Worm (Caenorhabditis elegans) whole organism, L2 larva: Measurements from ENCODE around the gene aco-1.

Experiments used
- C34F6.9 ChIP-seq: fragments of 150-350 bp; optimal IDR thresholded peaks from 2 replicates; lab custom pipeline; 2014; ENCODE audit warnings: missing biosample characterization, missing genetic modification characterization
- F13H6.1 ChIP-seq: sonication (generic microtip); optimal IDR thresholded peaks from 2 replicates; lab custom pipeline; 2016; ENCODE audit warnings: missing genetic modification characterization, missing compliant biosample characterization
- R02D3.7 ChIP-seq: fragments of 150-350 bp; optimal IDR thresholded peaks from 2 replicates; lab custom pipeline; 2014; ENCODE audit warnings: missing biosample characterization, missing genetic modification characterization
- Y55F3AM.14 ChIP-seq: fragments of 200-800 bp; sonication (Bioruptor generic); optimal IDR thresholded peaks from 2 replicates; lab custom pipeline; 2018; ENCODE audit warnings: mild to moderate bottlenecking, missing genetic modification characterization, missing compliant biosample characterization
- ZK546.5 ChIP-seq: sonication (generic microtip); optimal IDR thresholded peaks from 2 replicates; lab custom pipeline; 2017; ENCODE audit warnings: missing biosample characterization, missing genetic modification characterization
- ama-1 ChIP-seq: fragments of 150-350 bp; optimal IDR thresholded peaks from 2 replicates; lab custom pipeline; 2018; ENCODE audit warnings: inconsistent platforms
- blmp-1 ChIP-seq: sonication (generic microtip); optimal IDR thresholded peaks from 2 replicates; lab custom pipeline; 2017; ENCODE audit warnings: missing genetic modification characterization, mild to moderate bottlenecking, missing compliant biosample characterization, antibody characterized with exemption, moderate library complexity; ENCODE audit not compliant: insufficient read depth
- ceh-16 ChIP-seq: fragments of 150-350 bp; optimal IDR thresholded peaks from 2 replicates; lab custom pipeline; 2014; ENCODE audit warnings: missing biosample characterization, missing genetic modification characterization
- crh-2 ChIP-seq: sonication (generic microtip); optimal IDR thresholded peaks from 2 replicates; lab custom pipeline; 2017; ENCODE audit warnings: missing biosample characterization, missing genetic modification characterization
- dmd-4 ChIP-seq: sonication (generic microtip); optimal IDR thresholded peaks from 2 replicates; lab custom pipeline; 2017; ENCODE audit warnings: missing biosample characterization, missing genetic modification characterization
- egl-27 ChIP-seq: sonication (generic microtip); optimal IDR thresholded peaks from 3 replicates; lab custom pipeline; 2017; ENCODE audit warnings: missing biosample characterization, missing genetic modification reagents, missing genetic modification characterization
- elt-1 ChIP-seq: fragments of 150-350 bp; optimal IDR thresholded peaks from 2 replicates; lab custom pipeline; 2014; ENCODE audit warnings: missing biosample characterization, missing genetic modification characterization
- elt-3 ChIP-seq: sonication (generic microtip); optimal IDR thresholded peaks from 2 replicates; lab custom pipeline; 2017; ENCODE audit warnings: missing biosample characterization, missing genetic modification characterization
- fos-1 ChIP-seq: fragments of 150-350 bp; optimal IDR thresholded peaks from 2 replicates; lab custom pipeline; 2014; ENCODE audit warnings: missing biosample characterization, missing genetic modification characterization
- gmeb-1 ChIP-seq: fragments of 150-350 bp; optimal IDR thresholded peaks from 2 replicates; lab custom pipeline; 2014; ENCODE audit warnings: missing biosample characterization, missing genetic modification characterization
- lin-11 ChIP-seq: fragments of 150-350 bp; sonication (generic microtip); optimal IDR thresholded peaks from 2 replicates; lab custom pipeline; 2014; ENCODE audit warnings: missing biosample characterization, missing genetic modification characterization, inconsistent platforms, mixed read lengths
- lin-39 ChIP-seq: fragments of 150-350 bp; optimal IDR thresholded peaks from 2 replicates; lab custom pipeline; 2014; ENCODE audit warnings: missing biosample characterization, missing genetic modification reagents, missing genetic modification characterization
- lsy-2 ChIP-seq, 2 experiments: fragments of 150-350 bp in 1 of 2; sonication (generic microtip) in 1 of 2; optimal IDR thresholded peaks; 2 replicates each; lab custom pipeline; 2014 to 2017; ENCODE audit warnings: missing biosample characterization in 2 of 2, missing genetic modification characterization in 2 of 2
- nhr-10 ChIP-seq: sonication (generic microtip); optimal IDR thresholded peaks from 2 replicates; lab custom pipeline; 2017; ENCODE audit warnings: missing biosample characterization, missing genetic modification characterization
- nhr-11 ChIP-seq: fragments of 150-350 bp; optimal IDR thresholded peaks from 2 replicates; lab custom pipeline; 2014; ENCODE audit warnings: missing biosample characterization, missing genetic modification characterization
- nhr-12 ChIP-seq: fragments of 150-350 bp; optimal IDR thresholded peaks from 2 replicates; lab custom pipeline; 2014; ENCODE audit warnings: missing biosample characterization, missing genetic modification characterization
- nhr-129 ChIP-seq: fragments of 150-350 bp; optimal IDR thresholded peaks from 2 replicates; lab custom pipeline; 2014; ENCODE audit warnings: missing biosample characterization, missing genetic modification characterization
- nhr-21 ChIP-seq: fragments of 150-350 bp; optimal IDR thresholded peaks from 2 replicates; lab custom pipeline; 2014; ENCODE audit warnings: missing biosample characterization, missing genetic modification characterization
- nhr-23 ChIP-seq: fragments of 150-350 bp; optimal IDR thresholded peaks from 2 replicates; lab custom pipeline; 2014; ENCODE audit warnings: missing biosample characterization, missing genetic modification reagents, missing genetic modification characterization
- nhr-237 ChIP-seq: fragments of 150-350 bp; optimal IDR thresholded peaks from 2 replicates; lab custom pipeline; 2014; ENCODE audit warnings: missing biosample characterization, missing genetic modification characterization
- nhr-25 ChIP-seq: fragments of 150-350 bp; sonication (generic microtip); optimal IDR thresholded peaks from 3 replicates; lab custom pipeline; 2014; ENCODE audit warnings: missing biosample characterization, missing genetic modification characterization
- nhr-6 ChIP-seq: fragments of 150-350 bp; optimal IDR thresholded peaks from 2 replicates; lab custom pipeline; 2014; ENCODE audit warnings: missing biosample characterization, missing genetic modification characterization
- nhr-77 ChIP-seq: fragments of 150-350 bp; optimal IDR thresholded peaks from 2 replicates; lab custom pipeline; 2014; ENCODE audit warnings: missing biosample characterization, missing genetic modification characterization
- sem-4 ChIP-seq: fragments of 150-350 bp; optimal IDR thresholded peaks from 2 replicates; lab custom pipeline; 2014; ENCODE audit warnings: missing biosample characterization, missing genetic modification reagents, missing genetic modification characterization
- skn-1 ChIP-seq: sonication (generic microtip); optimal IDR thresholded peaks from 2 replicates; lab custom pipeline; 2017; ENCODE audit warnings: missing biosample characterization, missing genetic modification characterization
- sma-3 ChIP-seq: sonication (generic microtip); optimal IDR thresholded peaks from 2 replicates; lab custom pipeline; 2016; ENCODE audit warnings: missing genetic modification reagents, missing genetic modification characterization, missing compliant biosample characterization
- sma-9 ChIP-seq, 2 experiments: fragments of 150-350 bp in 1 of 2; sonication (generic microtip) in 1 of 2; optimal IDR thresholded peaks; 2 replicates each; lab custom pipeline; 2014 to 2016; ENCODE audit warnings: missing genetic modification characterization in 2 of 2, mild to moderate bottlenecking in 1 of 2, missing biosample characterization in 1 of 2, missing compliant biosample characterization in 1 of 2, missing genetic modification reagents in 1 of 2, moderate library complexity in 1 of 2
- unc-39 ChIP-seq: fragments of 150-350 bp; optimal IDR thresholded peaks from 2 replicates; lab custom pipeline; 2014; ENCODE audit warnings: missing biosample characterization, missing genetic modification characterization
- unc-55 ChIP-seq: fragments of 150-350 bp; sonication (generic microtip); optimal IDR thresholded peaks from 3 replicates; lab custom pipeline; 2014; ENCODE audit warnings: missing biosample characterization, missing genetic modification reagents, missing genetic modification characterization
- unc-62 ChIP-seq: fragments of 150-350 bp; optimal IDR thresholded peaks from 2 replicates; lab custom pipeline; 2014; ENCODE audit warnings: missing biosample characterization, missing genetic modification reagents, missing genetic modification characterization
- zag-1 ChIP-seq: fragments of 150-350 bp; optimal IDR thresholded peaks from 2 replicates; lab custom pipeline; 2014; ENCODE audit warnings: missing biosample characterization, missing genetic modification characterization

aco-1 gene

ce11 chrX:11339375-11339924 lies at the start of gene aco-1:
aco-1 (plus strand) TSS chrX:11339874.
- TF ChIP-seq blmp-1 (tag; lab: Kevin White, UChicago) = peak; percentile 9
- no peak for TF ChIP-seq nhr-237
- TF ChIP-seq crh-2 (tag; lab: Kevin White, UChicago) = peak; percentile 27
- peak; percentile 1 for TF ChIP-seq sem-4
- TF ChIP-seq C34F6.9 (tag; lab: Kevin White, UChicago) = peak; percentile 47
- peak; percentile 40 for TF ChIP-seq nhr-6 (tag; lab: Kevin White, UChicago)
- TF ChIP-seq nhr-12 (tag; lab: Kevin White, UChicago) = no peak
- peak; percentile 21 for TF ChIP-seq ceh-16 (tag; lab: Kevin White, UChicago)
- peak; percentile 9 for TF ChIP-seq gmeb-1
- TF ChIP-seq F13H6.1 = peak; percentile 13
- TF ChIP-seq nhr-129 = peak; percentile 75
- no peak for TF ChIP-seq nhr-21 (tag; lab: Kevin White, UChicago)
- TF ChIP-seq Y55F3AM.14 (GFP tag; lab: Kevin White, UChicago) = peak; percentile 11
- peak; percentile 24 for TF ChIP-seq fos-1 (tag; lab: Kevin White, UChicago)
- TF ChIP-seq sma-9 (GFP tag; optimal IDR thresholded peaks at IDR 0.05; lab: Kevin White, UChicago) = peak; percentile 18
- TF ChIP-seq sma-9 (tag; optimal IDR thresholded peaks at IDR 0.05; lab: Kevin White, UChicago) = no peak
- TF ChIP-seq unc-55 (GFP tag; lab: Kevin White, UChicago) = peak; percentile 29
- no peak for TF ChIP-seq nhr-25 (tag; lab: Kevin White, UChicago)

- TF ChIP-seq skn-1 (tag; lab: Kevin White, UChicago) = peak; percentile 16
- TF ChIP-seq unc-62 = no peak
- no peak for TF ChIP-seq C34F6.9 (tag; lab: Kevin White, UChicago)
- no peak for TF ChIP-seq lin-39 (tag; lab: Kevin White, UChicago)
- peak; percentile 87 for TF ChIP-seq fos-1 (tag; lab: Kevin White, UChicago)
- peak; percentile 19 for TF ChIP-seq sma-9 (GFP tag; optimal IDR thresholded peaks at IDR 0.05; lab: Kevin White, UChicago)
- TF ChIP-seq sma-9 (tag; optimal IDR thresholded peaks at IDR 0.05; lab: Kevin White, UChicago) = no peak
Measured at ce11 chrX:11289925-11290324, 49.7 kb upstream of the aco-1 start.

ce11 chrX:11290528-11290927 lies 49.1 kb upstream of the aco-1 start:
- no peak for TF ChIP-seq unc-62
- no peak for TF ChIP-seq egl-27 (tag; lab: Kevin White, UChicago)
- no peak for TF ChIP-seq nhr-12 (tag; lab: Kevin White, UChicago)
- no peak for TF ChIP-seq ceh-16 (tag; lab: Kevin White, UChicago)
- no peak for TF ChIP-seq fos-1 (tag; lab: Kevin White, UChicago)
- no peak for TF ChIP-seq ama-1 (lab: Kevin White, UChicago)
- no peak for TF ChIP-seq lin-11 (tag; lab: Kevin White, UChicago)
- no peak for TF ChIP-seq nhr-237
- TF ChIP-seq sma-9 (GFP tag; optimal IDR thresholded peaks at IDR 0.05; lab: Kevin White, UChicago) = no peak
- TF ChIP-seq sma-9 (tag; optimal IDR thresholded peaks at IDR 0.05; lab: Kevin White, UChicago) = no peak
- TF ChIP-seq, all 48 proteins: peak for 0

- TF ChIP-seq nhr-10 (no peak), elt-3 (tag; lab: Kevin White, UChicago) (no peak), R02D3.7 (tag; lab: Kevin White, UChicago) (no peak), unc-39 (tag; lab: Kevin White, UChicago) (no peak), dmd-4 (tag; lab: Kevin White, UChicago) (no peak), unc-62 (no peak), nhr-11 (tag; lab: Kevin White, UChicago) (no peak), elt-1 (tag; lab: Kevin White, UChicago) (no peak), fos-1 (tag; lab: Kevin White, UChicago) (no peak), unc-55 (GFP tag; lab: Kevin White, UChicago) (no peak), sma-3 (GFP tag; lab: Kevin White, UChicago) (no peak), nhr-237 (no peak), ZK546.5 (tag; lab: Kevin White, UChicago) (no peak), lsy-2 (tag; optimal IDR thresholded peaks at IDR 0.05; lab: Kevin White, UChicago) (no peak), lin-39 (tag; lab: Kevin White, UChicago) (no peak), zag-1 (no peak), nhr-23 (tag; lab: Kevin White, UChicago) (no peak), nhr-77 (no peak)
- TF ChIP-seq, all 48 proteins: peak for 0
Measured at ce11 chrX:11296683-11297365, 42.9 kb upstream of the aco-1 start, which contains the start of gene inx-2. inx-2 (minus strand) TSS chrX:11296733.
